Worm (Caenorhabditis elegans) whole organism, mixed stage, embryonic: ENCODE data around the gene F53C11.5.
A peak's percentile ranks its signal among the peaks of the same experiment; 100 is the strongest.

Experiments
- M03D4.4 ChIP-seq: sonication (generic microtip); optimal IDR thresholded peaks from 2 replicates; lab custom pipeline; 2017; ENCODE audit warnings: mild to moderate bottlenecking, missing genetic modification characterization, missing compliant biosample characterization
- blmp-1 ChIP-seq: fragments of 150-350 bp; optimal IDR thresholded peaks from 2 replicates; lab custom pipeline; 2014; ENCODE audit warnings: missing biosample characterization, missing genetic modification characterization
- ceh-39 ChIP-seq: fragments of 150-350 bp; optimal IDR thresholded peaks from 2 replicates; lab custom pipeline; 2014; ENCODE audit warnings: missing biosample characterization, missing genetic modification characterization
- ceh-43 ChIP-seq: fragments of 200-800 bp; sonication (Bioruptor generic); optimal IDR thresholded peaks from 2 replicates; lab custom pipeline; 2018; ENCODE audit warnings: mild to moderate bottlenecking, missing genetic modification characterization, moderate library complexity, missing compliant biosample characterization
- ceh-83 ChIP-seq: fragments of 200-800 bp; sonication (Bioruptor generic); optimal IDR thresholded peaks from 2 replicates; lab custom pipeline; 2018; ENCODE audit warnings: mild to moderate bottlenecking, missing genetic modification characterization, missing compliant biosample characterization
- ces-1 ChIP-seq: fragments of 150-350 bp; optimal IDR thresholded peaks from 2 replicates; lab custom pipeline; 2014; ENCODE audit warnings: missing biosample characterization, missing genetic modification reagents, missing genetic modification characterization
- cnd-1 ChIP-seq: fragments of 200-800 bp; sonication (Bioruptor generic); optimal IDR thresholded peaks from 2 replicates; lab custom pipeline; 2018; ENCODE audit warnings: mild to moderate bottlenecking, missing genetic modification characterization, missing compliant biosample characterization
- elt-1 ChIP-seq: sonication (generic microtip); optimal IDR thresholded peaks from 2 replicates; lab custom pipeline; 2017; ENCODE audit warnings: missing genetic modification characterization, mild to moderate bottlenecking, missing compliant biosample characterization, antibody characterized with exemption, moderate library complexity, borderline replicate concordance; ENCODE audit not compliant: insufficient read depth
- elt-3 ChIP-seq: fragments of 150-350 bp; optimal IDR thresholded peaks from 2 replicates; lab custom pipeline; 2014; ENCODE audit warnings: missing biosample characterization, missing genetic modification characterization
- flh-1 ChIP-seq: fragments of 200-800 bp; sonication (Bioruptor generic); optimal IDR thresholded peaks from 2 replicates; lab custom pipeline; 2018; ENCODE audit warnings: mild to moderate bottlenecking, missing genetic modification characterization, moderate library complexity, missing compliant biosample characterization
- ham-2 ChIP-seq: fragments of 200-800 bp; sonication (Bioruptor generic); optimal IDR thresholded peaks from 2 replicates; lab custom pipeline; 2018; ENCODE audit warnings: mild to moderate bottlenecking, missing genetic modification characterization, missing compliant biosample characterization
- hlh-1 ChIP-seq: fragments of 150-350 bp; optimal IDR thresholded peaks from 2 replicates; lab custom pipeline; 2014; ENCODE audit warnings: missing biosample characterization, missing genetic modification reagents, missing genetic modification characterization
- lin-13 ChIP-seq: fragments of 150-350 bp; optimal IDR thresholded peaks from 2 replicates; lab custom pipeline; 2014; ENCODE audit warnings: missing biosample characterization, missing genetic modification characterization
- lin-32 ChIP-seq: fragments of 200-800 bp; sonication (Bioruptor generic); optimal IDR thresholded peaks from 2 replicates; lab custom pipeline; 2018; ENCODE audit warnings: mild to moderate bottlenecking, missing genetic modification characterization, missing compliant biosample characterization
- lsy-2 ChIP-seq: fragments of 150-350 bp; optimal IDR thresholded peaks from 2 replicates; lab custom pipeline; 2014; ENCODE audit warnings: missing biosample characterization, missing genetic modification characterization
- mep-1 ChIP-seq: fragments of 150-350 bp; optimal IDR thresholded peaks from 2 replicates; lab custom pipeline; 2017; ENCODE audit warnings: missing biosample characterization, missing genetic modification reagents, missing genetic modification characterization, inconsistent platforms
- mls-2 ChIP-seq: sonication (generic microtip); optimal IDR thresholded peaks from 2 replicates; lab custom pipeline; 2016; ENCODE audit warnings: mild to moderate bottlenecking, missing genetic modification characterization, moderate library complexity, missing compliant biosample characterization
- nhr-12 ChIP-seq: fragments of 150-350 bp; optimal IDR thresholded peaks from 2 replicates; lab custom pipeline; 2014; ENCODE audit warnings: missing biosample characterization, missing genetic modification characterization
- nhr-2 ChIP-seq: fragments of 150-350 bp; optimal IDR thresholded peaks from 2 replicates; lab custom pipeline; 2014; ENCODE audit warnings: missing biosample characterization, missing genetic modification characterization
- nhr-237 ChIP-seq: fragments of 150-350 bp; optimal IDR thresholded peaks from 2 replicates; lab custom pipeline; 2014; ENCODE audit warnings: missing biosample characterization, missing genetic modification characterization
- nhr-28 ChIP-seq: fragments of 150-350 bp; optimal IDR thresholded peaks from 2 replicates; lab custom pipeline; 2014; ENCODE audit warnings: missing biosample characterization, missing genetic modification characterization
- nhr-76 ChIP-seq: sonication (generic microtip); optimal IDR thresholded peaks from 2 replicates; lab custom pipeline; 2017; ENCODE audit warnings: missing biosample characterization, missing genetic modification characterization
- pha-4 ChIP-seq: fragments of 150-350 bp; optimal IDR thresholded peaks from 2 replicates; lab custom pipeline; 2018; ENCODE audit warnings: missing biosample characterization, missing genetic modification reagents, missing genetic modification characterization
- sem-2 ChIP-seq: fragments of 200-800 bp; sonication (Bioruptor generic); optimal IDR thresholded peaks from 2 replicates; lab custom pipeline; 2018; ENCODE audit warnings: mild to moderate bottlenecking, missing genetic modification characterization, missing compliant biosample characterization
- tbx-8 ChIP-seq: fragments of 200-800 bp; sonication (Bioruptor generic); optimal IDR thresholded peaks from 2 replicates; lab custom pipeline; 2018; ENCODE audit warnings: mild to moderate bottlenecking, missing genetic modification characterization, moderate library complexity, missing compliant biosample characterization
- unc-120 ChIP-seq: sonication (generic microtip); optimal IDR thresholded peaks from 2 replicates; lab custom pipeline; 2017; ENCODE audit warnings: missing genetic modification characterization, missing compliant biosample characterization; ENCODE audit not compliant: poor library complexity, severe bottlenecking
- unc-39 ChIP-seq: fragments of 150-350 bp; optimal IDR thresholded peaks from 2 replicates; lab custom pipeline; 2014; ENCODE audit warnings: missing biosample characterization, missing genetic modification characterization
- unc-62 ChIP-seq: fragments of 150-350 bp; optimal IDR thresholded peaks from 2 replicates; lab custom pipeline; 2014; ENCODE audit warnings: missing biosample characterization, missing genetic modification reagents, missing genetic modification characterization
- zip-8 ChIP-seq: fragments of 150-350 bp; optimal IDR thresholded peaks from 2 replicates; lab custom pipeline; 2014; ENCODE audit warnings: missing biosample characterization, missing genetic modification characterization
- ztf-11 ChIP-seq: fragments of 150-350 bp; optimal IDR thresholded peaks from 2 replicates; lab custom pipeline; 2014; ENCODE audit warnings: missing biosample characterization, missing genetic modification characterization

Gene F53C11.5

DNA sequence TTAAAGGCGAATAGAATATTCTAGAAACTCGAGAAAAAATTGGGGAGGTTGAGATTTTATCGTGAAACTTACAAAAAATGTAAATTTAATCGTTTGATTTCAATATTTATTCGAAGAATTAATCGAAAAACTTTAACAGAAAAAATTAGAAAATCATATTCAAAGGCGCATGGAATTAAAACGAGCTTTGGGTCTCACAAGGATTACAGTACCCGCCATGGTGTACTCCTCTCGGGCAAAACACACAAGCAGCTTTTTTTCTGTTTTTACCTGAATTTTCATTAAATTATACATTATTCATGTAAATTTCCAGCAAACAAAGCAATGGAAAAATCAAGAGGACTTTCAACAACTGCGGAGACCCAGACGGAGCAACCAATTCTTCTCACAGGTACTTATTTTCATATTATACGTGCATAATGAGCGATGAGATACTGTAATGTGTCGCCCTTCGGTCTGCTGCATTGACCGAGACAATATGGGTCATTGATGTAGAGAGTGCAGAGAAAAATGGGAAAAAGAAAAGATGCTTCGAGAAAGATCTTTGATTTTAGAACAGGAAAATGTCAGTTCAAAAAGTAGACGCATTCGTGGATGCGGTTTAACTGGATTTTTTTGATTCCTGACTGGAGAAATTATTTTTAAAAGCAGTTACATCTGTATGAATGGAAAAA, at the start of gene F53C11.5, which contains the start of gene F53C11.4:
F53C11.5 (plus strand) TSS at position 325 of the 674 bp plus-strand sequence.
F53C11.4 (minus strand) TSS at position 128 of the 674 bp plus-strand sequence.
- TF ChIP-seq unc-62 (peak; percentile 43), mls-2 (tag; lab: Kevin White, UChicago) (no peak), lsy-2 (tag; lab: Kevin White, UChicago) (peak; percentile 42), ceh-43 (GFP tag; lab: Kevin White, UChicago) (no peak), ham-2 (GFP tag; lab: Kevin White, UChicago) (no peak), mep-1 (tag; lab: Kevin White, UChicago) (peak; percentile 7), elt-3 (tag; lab: Kevin White, UChicago) (no peak), unc-120 (tag; lab: Kevin White, UChicago) (peak; percentile 8), nhr-2 (peak; percentile 98), nhr-237 (peak; percentile 30)

DNA sequence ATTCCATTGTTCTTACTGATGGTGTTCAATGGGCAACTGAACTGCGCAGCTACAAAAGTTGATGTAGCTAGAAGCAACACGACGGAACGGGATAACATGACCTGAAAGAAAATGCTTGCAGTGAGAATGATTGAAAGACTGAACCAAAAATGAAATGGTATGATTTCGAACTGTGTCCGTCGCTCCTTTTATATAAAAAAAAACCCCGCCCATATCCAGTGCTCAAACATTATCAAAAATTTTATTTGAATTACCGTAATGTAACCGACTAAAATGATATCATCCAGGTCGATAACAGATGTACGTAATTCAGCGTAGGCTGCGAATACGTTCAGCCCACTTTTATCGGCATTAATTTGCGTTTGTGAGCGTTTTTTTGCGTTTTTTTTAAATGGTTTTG, 49.0 kb upstream of the F53C11.5 start, which contains the start of gene irg-5:
irg-5 (minus strand) TSS at position 101 of the 400 bp plus-strand sequence.
- TF ChIP-seq elt-3 (tag; lab: Kevin White, UChicago) = no peak
- TF ChIP-seq blmp-1 (tag; lab: Kevin White, UChicago) = no peak
- no peak for TF ChIP-seq nhr-28 (tag; lab: Kevin White, UChicago)
- no peak for TF ChIP-seq lin-32
- TF ChIP-seq nhr-12 (tag; lab: Kevin White, UChicago) = no peak
- TF ChIP-seq pha-4 (tag; lab: Kevin White, UChicago) = no peak
- no peak for TF ChIP-seq cnd-1 (tag; lab: Kevin White, UChicago)
- no peak for TF ChIP-seq hlh-1 (tag; lab: Kevin White, UChicago)
- no peak for TF ChIP-seq elt-1
- no peak for TF ChIP-seq nhr-76 (tag; lab: Kevin White, UChicago)
- no peak for TF ChIP-seq tbx-8 (GFP tag; lab: Kevin White, UChicago)
- no peak for TF ChIP-seq ceh-83 (GFP tag; lab: Kevin White, UChicago)
- TF ChIP-seq nhr-237 = no peak
- TF ChIP-seq unc-39 (tag; lab: Kevin White, UChicago) = no peak
- no peak for TF ChIP-seq ceh-43 (GFP tag; lab: Kevin White, UChicago)
- TF ChIP-seq flh-1 (GFP tag; lab: Kevin White, UChicago) = no peak
- TF ChIP-seq zip-8 (tag; lab: Kevin White, UChicago) = no peak

ce11 chrV:13739901-13740300, 47.4 kb upstream of the F53C11.5 start:
- TF ChIP-seq unc-62 (no peak), sem-2 (GFP tag; lab: Kevin White, UChicago) (no peak), ceh-83 (GFP tag; lab: Kevin White, UChicago) (no peak)
- TF ChIP-seq, all 35 proteins: peak for 0

- TF ChIP-seq hlh-1 (tag; lab: Kevin White, UChicago) (no peak), M03D4.4 (tag; lab: Kevin White, UChicago) (no peak)
- TF ChIP-seq, all 35 proteins: peak for 0
Measured at ce11 chrV:13744901-13745300, 42.4 kb upstream of the F53C11.5 start, which contains the start of gene F35E12.9. TSS of gene F35E12.9 (minus strand) at chrV:13745127.

DNA sequence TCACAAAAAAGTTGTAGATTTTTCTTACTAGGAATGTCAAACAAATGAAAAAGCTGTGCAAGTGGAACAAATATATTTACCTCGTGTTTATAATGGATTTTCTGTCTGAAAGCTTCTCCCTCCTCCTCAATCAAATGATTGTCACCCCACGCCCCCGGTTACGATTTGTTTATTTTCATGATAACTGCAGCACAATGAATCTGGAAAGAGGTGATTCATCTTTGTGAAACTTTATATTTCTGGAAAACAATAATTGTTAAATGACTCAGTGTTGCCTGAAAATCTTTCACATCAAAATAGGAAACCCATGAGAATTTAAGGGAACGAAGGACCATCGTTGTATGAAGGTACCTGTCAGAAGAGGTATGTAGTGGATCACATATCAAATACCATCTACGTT, 38.7 kb upstream of the F53C11.5 start, which contains the start of gene F35E12.10:
F35E12.10 (minus strand) TSS at position 101 of the 400 bp plus-strand sequence.
- TF ChIP-seq ztf-11 (tag; lab: Kevin White, UChicago) = no peak

DNA sequence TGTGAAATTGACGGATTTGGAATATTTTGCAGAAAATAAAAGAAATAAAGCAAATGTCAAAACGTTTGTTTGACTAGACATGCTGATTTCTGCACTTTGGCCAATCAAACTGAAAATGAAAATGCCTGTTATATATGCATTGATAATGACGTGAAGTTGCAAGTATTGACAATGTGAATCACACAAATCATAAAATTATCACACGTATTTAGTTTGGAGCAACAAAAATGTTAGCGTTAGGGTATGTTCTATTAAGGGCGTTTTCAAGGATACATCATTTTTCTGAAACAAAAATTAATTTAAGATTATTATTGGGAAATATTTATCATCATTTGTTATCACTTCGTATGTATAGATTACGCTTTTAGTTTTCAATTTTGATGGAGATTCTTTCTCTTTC, 35.5 kb upstream of the F53C11.5 start, which contains the start of gene cld-9:
cld-9 (minus strand) TSS at position 81 of the 400 bp plus-strand sequence.
- TF ChIP-seq nhr-28 (tag; lab: Kevin White, UChicago) (no peak), nhr-12 (tag; lab: Kevin White, UChicago) (no peak), ces-1 (no peak), nhr-76 (tag; lab: Kevin White, UChicago) (no peak), flh-1 (GFP tag; lab: Kevin White, UChicago) (no peak), ham-2 (GFP tag; lab: Kevin White, UChicago) (no peak), zip-8 (tag; lab: Kevin White, UChicago) (no peak), ceh-39 (tag; lab: Kevin White, UChicago) (no peak), lin-13 (tag; lab: Kevin White, UChicago) (no peak), unc-120 (tag; lab: Kevin White, UChicago) (no peak)
